Fruit fly (Drosophila melanogaster) whole organism, embryonic: ENCODE data around the gene Invadolysin.
A peak's percentile ranks its signal among the peaks of the same experiment; 100 is the strongest.

Experiments used
- Ada2b ChIP-seq: fragments of 200-800 bp; sonication (Bioruptor generic); IDR thresholded peaks from 2 replicates; pipeline ENCODE4 v1.3.6; 2022; ENCODE audit warnings: missing biosample characterization, missing genetic modification characterization
- CG11398 ChIP-seq: fragments of 200-800 bp; sonication (Bioruptor generic); optimal IDR thresholded peaks from 2 replicates; lab custom pipeline; 2016; ENCODE audit warnings: missing biosample characterization, missing genetic modification characterization
- CG12155 ChIP-seq: fragments of 200-800 bp; sonication (Bioruptor generic); optimal IDR thresholded peaks from 3 replicates; lab custom pipeline; 2016; ENCODE audit warnings: missing biosample characterization, missing genetic modification characterization
- CG13287 ChIP-seq: fragments of 200-800 bp; sonication (Bioruptor generic); IDR thresholded peaks from 2 replicates; pipeline ENCODE4 v1.3.6; 2022; ENCODE audit warnings: missing biosample characterization, missing genetic modification characterization; ENCODE audit not compliant: partially characterized antibody
- CG13424 ChIP-seq: fragments of 200-800 bp; sonication (Bioruptor generic); optimal IDR thresholded peaks from 2 replicates; lab custom pipeline; 2019; ENCODE audit warnings: missing biosample characterization, mild to moderate bottlenecking, missing genetic modification characterization, moderate library complexity
- CG14667 ChIP-seq: fragments of 200-800 bp; sonication (Bioruptor generic); IDR thresholded peaks from 2 replicates; pipeline ENCODE4 v1.3.6; 2022; ENCODE audit warnings: missing biosample characterization, missing genetic modification characterization
- CG1602 ChIP-seq: fragments of 200-800 bp; sonication (Bioruptor generic); optimal IDR thresholded peaks from 3 replicates; lab custom pipeline; 2016; ENCODE audit warnings: missing biosample characterization, missing genetic modification characterization
- CG16863 ChIP-seq: fragments of 200-800 bp; sonication (Bioruptor generic); optimal IDR thresholded peaks from 3 replicates; lab custom pipeline; 2016; ENCODE audit warnings: missing biosample characterization, missing genetic modification characterization
- CG17385 ChIP-seq: fragments of 200-800 bp; sonication (Bioruptor generic); optimal IDR thresholded peaks from 3 replicates; lab custom pipeline; 2018; ENCODE audit warnings: missing biosample characterization, mild to moderate bottlenecking, missing genetic modification characterization
- CG17802 ChIP-seq: fragments of 200-800 bp; sonication (Bioruptor generic); optimal IDR thresholded peaks from 2 replicates; lab custom pipeline; 2018; ENCODE audit warnings: missing biosample characterization, mild to moderate bottlenecking, missing genetic modification characterization, moderate library complexity
- CG18619 ChIP-seq: fragments of 200-800 bp; sonication (Bioruptor generic); optimal IDR thresholded peaks from 3 replicates; lab custom pipeline; 2017; ENCODE audit warnings: missing biosample characterization, mild to moderate bottlenecking, missing genetic modification characterization
- CG31365 ChIP-seq: fragments of 200-800 bp; sonication (Bioruptor generic); optimal IDR thresholded peaks from 2 replicates; lab custom pipeline; 2018; ENCODE audit warnings: missing biosample characterization, mild to moderate bottlenecking, missing genetic modification characterization
- CG34224 ChIP-seq: fragments of 200-800 bp; sonication (Bioruptor generic); IDR thresholded peaks from 3 replicates; pipeline ENCODE4 v1.3.6; 2022; ENCODE audit warnings: missing biosample characterization, missing genetic modification characterization; ENCODE audit not compliant: partially characterized antibody
- CG4360 ChIP-seq: fragments of 200-800 bp; sonication (Bioruptor generic); IDR thresholded peaks from 2 replicates; pipeline ENCODE4 v1.3.6; 2022; ENCODE audit warnings: missing biosample characterization, missing genetic modification characterization
- CG4854 ChIP-seq: fragments of 200-800 bp; sonication (Bioruptor generic); optimal IDR thresholded peaks from 2 replicates; lab custom pipeline; 2016; ENCODE audit warnings: missing biosample characterization, missing genetic modification characterization, inconsistent platforms
- CG5953 ChIP-seq: fragments of 200-800 bp; sonication (Bioruptor generic); IDR thresholded peaks from 2 replicates; pipeline ENCODE4 v1.3.6; 2022; ENCODE audit warnings: missing biosample characterization, missing genetic modification characterization
- CG6791 ChIP-seq: fragments of 200-800 bp; sonication (Bioruptor generic); IDR thresholded peaks from 3 replicates; pipeline ENCODE4 v1.3.6; 2022; ENCODE audit warnings: missing biosample characterization, missing genetic modification characterization; ENCODE audit not compliant: partially characterized antibody
- CG6813 ChIP-seq: fragments of 200-800 bp; sonication (Bioruptor generic); optimal IDR thresholded peaks from 2 replicates; lab custom pipeline; 2017; ENCODE audit warnings: missing biosample characterization, missing genetic modification characterization, mild to moderate bottlenecking, moderate library complexity, missing genetic modification reagents
- CG8478 ChIP-seq: fragments of >200 bp; optimal IDR thresholded peaks from 2 replicates; lab custom pipeline; 2018
- CG9215 ChIP-seq: fragments of 200-800 bp; sonication (Bioruptor generic); IDR thresholded peaks from 2 replicates; pipeline ENCODE4 v1.3.6; 2022; ENCODE audit warnings: missing biosample characterization, missing genetic modification characterization
- CTCF ChIP-seq: fragments of 200-800 bp; sonication (Bioruptor generic); optimal IDR thresholded peaks from 2 replicates; lab custom pipeline; 2017; ENCODE audit warnings: missing biosample characterization, mild to moderate bottlenecking, missing genetic modification characterization, moderate library complexity
- CrebB ChIP-seq: fragments of 200-800 bp; sonication (Bioruptor generic); optimal IDR thresholded peaks from 3 replicates; lab custom pipeline; 2018; ENCODE audit warnings: missing biosample characterization, mild to moderate bottlenecking, missing genetic modification characterization
- Dfd ChIP-seq, 2 experiments: fragments of >200 bp; optimal IDR thresholded peaks; 2 replicates each; lab custom pipeline; 2017; ENCODE audit warnings: missing biosample characterization in 2 of 2, missing genetic modification characterization in 2 of 2
- Dll ChIP-seq: fragments of 200-800 bp; sonication (Bioruptor generic); IDR thresholded peaks from 4 replicates; pipeline ENCODE4 v1.3.6; 2022; ENCODE audit warnings: missing biosample characterization, missing genetic modification characterization; ENCODE audit not compliant: partially characterized antibody
- Eip74EF ChIP-seq, 2 experiments: fragments of 200-800 bp in 1 of 2; fragments of >200 bp in 1 of 2; sonication (Bioruptor generic) in 1 of 2; optimal IDR thresholded peaks; 2 replicates each; lab custom pipeline; 2017 to 2019; ENCODE audit warnings: missing biosample characterization in 2 of 2, missing genetic modification characterization in 2 of 2, mild to moderate bottlenecking in 1 of 2, moderate library complexity in 1 of 2
- Fer2 ChIP-seq: fragments of 200-800 bp; sonication (Bioruptor generic); optimal IDR thresholded peaks from 2 replicates; lab custom pipeline; 2018; ENCODE audit warnings: missing biosample characterization, mild to moderate bottlenecking, missing genetic modification characterization, moderate library complexity
- Hr3 ChIP-seq: fragments of 200-800 bp; sonication (Bioruptor generic); optimal IDR thresholded peaks from 3 replicates; lab custom pipeline; 2016; ENCODE audit warnings: missing biosample characterization, missing genetic modification characterization
- Kr ChIP-seq: fragments of 200-800 bp; sonication (Bioruptor generic); optimal IDR thresholded peaks from 2 replicates; lab custom pipeline; 2017; ENCODE audit warnings: missing biosample characterization, mild to moderate bottlenecking, missing genetic modification characterization
- Lhr ChIP-seq: fragments of 200-800 bp; sonication (Bioruptor generic); optimal IDR thresholded peaks from 3 replicates; lab custom pipeline; 2017; ENCODE audit warnings: mild to moderate bottlenecking, missing biosample characterization, missing genetic modification reagents, missing genetic modification characterization
- PHDP ChIP-seq: fragments of 200-800 bp; sonication (Bioruptor generic); optimal IDR thresholded peaks from 3 replicates; lab custom pipeline; 2018; ENCODE audit warnings: missing biosample characterization, mild to moderate bottlenecking, missing genetic modification characterization, moderate library complexity
- Rx ChIP-seq: fragments of 200-800 bp; sonication (Bioruptor generic); IDR thresholded peaks from 2 replicates; pipeline ENCODE4 v1.3.6; 2022; ENCODE audit warnings: missing biosample characterization, missing genetic modification characterization
- crp ChIP-seq, 2 experiments: fragments of 200-800 bp; sonication (Bioruptor generic); optimal IDR thresholded peaks; 2 replicates in 1 of 2; 3 replicates in 1 of 2; lab custom pipeline; 2017; ENCODE audit warnings: missing biosample characterization in 2 of 2, missing genetic modification characterization in 2 of 2, mild to moderate bottlenecking in 1 of 2, moderate library complexity in 1 of 2
- disco-r ChIP-seq: fragments of 200-800 bp; sonication (Bioruptor generic); optimal IDR thresholded peaks from 2 replicates; lab custom pipeline; 2016; ENCODE audit warnings: missing biosample characterization, missing genetic modification characterization
- inv ChIP-seq: fragments of 200-800 bp; sonication (Bioruptor generic); IDR thresholded peaks from 2 replicates; pipeline ENCODE4 v1.3.6; 2022; ENCODE audit warnings: missing biosample characterization, missing genetic modification characterization; ENCODE audit not compliant: partially characterized antibody
- kah ChIP-seq: fragments of 200-800 bp; sonication (Bioruptor generic); optimal IDR thresholded peaks from 2 replicates; lab custom pipeline; 2018; ENCODE audit warnings: missing biosample characterization, mild to moderate bottlenecking, missing genetic modification characterization
- lbe ChIP-seq: fragments of 200-800 bp; sonication (Bioruptor generic); optimal IDR thresholded peaks from 2 replicates; lab custom pipeline; 2016; ENCODE audit warnings: missing biosample characterization, mild to moderate bottlenecking, missing genetic modification characterization
- mirr ChIP-seq: fragments of 200-800 bp; sonication (Bioruptor generic); optimal IDR thresholded peaks from 3 replicates; lab custom pipeline; 2018; ENCODE audit warnings: missing biosample characterization, mild to moderate bottlenecking, missing genetic modification characterization
- odd ChIP-seq: fragments of 200-800 bp; sonication (Bioruptor generic); optimal IDR thresholded peaks from 2 replicates; lab custom pipeline; 2017; ENCODE audit warnings: missing biosample characterization, mild to moderate bottlenecking, missing genetic modification characterization
- onecut ChIP-seq: fragments of 200-800 bp; sonication (Bioruptor generic); IDR thresholded peaks from 2 replicates; pipeline ENCODE4 v1.3.6; 2022; ENCODE audit warnings: missing biosample characterization, missing genetic modification characterization
- pnt ChIP-seq: fragments of 200-800 bp; sonication (Bioruptor generic); optimal IDR thresholded peaks from 3 replicates; lab custom pipeline; 2016; ENCODE audit warnings: missing biosample characterization, missing genetic modification characterization
- pzg ChIP-seq: fragments of 200-800 bp; sonication (Bioruptor generic); optimal IDR thresholded peaks from 3 replicates; lab custom pipeline; 2018; ENCODE audit warnings: missing biosample characterization, mild to moderate bottlenecking, missing genetic modification characterization, moderate library complexity
- run ChIP-seq: fragments of 200-800 bp; sonication (Bioruptor generic); optimal IDR thresholded peaks from 3 replicates; lab custom pipeline; 2018; ENCODE audit warnings: missing biosample characterization, mild to moderate bottlenecking, missing genetic modification characterization
- salm ChIP-seq: fragments of 200-800 bp; sonication (Bioruptor generic); optimal IDR thresholded peaks from 2 replicates; lab custom pipeline; 2018; ENCODE audit warnings: missing biosample characterization, mild to moderate bottlenecking, missing genetic modification characterization
- sens-2 ChIP-seq: fragments of 200-800 bp; sonication (Bioruptor generic); IDR thresholded peaks from 2 replicates; pipeline ENCODE4 v1.3.6; 2022; ENCODE audit warnings: missing biosample characterization, missing genetic modification characterization
- slp2 ChIP-seq: fragments of 200-800 bp; sonication (Bioruptor generic); optimal IDR thresholded peaks from 2 replicates; lab custom pipeline; 2016; ENCODE audit warnings: missing biosample characterization, missing genetic modification characterization
- sob ChIP-seq: fragments of 200-800 bp; sonication (Bioruptor generic); IDR thresholded peaks from 2 replicates; pipeline ENCODE4 v1.3.6; 2022; ENCODE audit warnings: missing biosample characterization, missing genetic modification characterization
- sr ChIP-seq: fragments of 200-800 bp; sonication (Bioruptor generic); IDR thresholded peaks from 3 replicates; pipeline ENCODE4 v1.3.6; 2022; ENCODE audit warnings: missing biosample characterization, missing genetic modification characterization
- stwl ChIP-seq: fragments of 200-800 bp; sonication (Bioruptor generic); optimal IDR thresholded peaks from 3 replicates; lab custom pipeline; 2018; ENCODE audit warnings: missing biosample characterization, mild to moderate bottlenecking, missing genetic modification characterization, moderate library complexity
- wdn ChIP-seq: fragments of 200-800 bp; sonication (Bioruptor generic); IDR thresholded peaks from 2 replicates; pipeline ENCODE4 v1.3.6; 2022; ENCODE audit warnings: missing biosample characterization, missing genetic modification characterization
- zfh1 ChIP-seq: fragments of 200-800 bp; sonication (Bioruptor generic); IDR thresholded peaks from 3 replicates; pipeline ENCODE4 v1.3.6; 2022; ENCODE audit warnings: missing biosample characterization, missing genetic modification characterization

Gene Invadolysin

DNA sequence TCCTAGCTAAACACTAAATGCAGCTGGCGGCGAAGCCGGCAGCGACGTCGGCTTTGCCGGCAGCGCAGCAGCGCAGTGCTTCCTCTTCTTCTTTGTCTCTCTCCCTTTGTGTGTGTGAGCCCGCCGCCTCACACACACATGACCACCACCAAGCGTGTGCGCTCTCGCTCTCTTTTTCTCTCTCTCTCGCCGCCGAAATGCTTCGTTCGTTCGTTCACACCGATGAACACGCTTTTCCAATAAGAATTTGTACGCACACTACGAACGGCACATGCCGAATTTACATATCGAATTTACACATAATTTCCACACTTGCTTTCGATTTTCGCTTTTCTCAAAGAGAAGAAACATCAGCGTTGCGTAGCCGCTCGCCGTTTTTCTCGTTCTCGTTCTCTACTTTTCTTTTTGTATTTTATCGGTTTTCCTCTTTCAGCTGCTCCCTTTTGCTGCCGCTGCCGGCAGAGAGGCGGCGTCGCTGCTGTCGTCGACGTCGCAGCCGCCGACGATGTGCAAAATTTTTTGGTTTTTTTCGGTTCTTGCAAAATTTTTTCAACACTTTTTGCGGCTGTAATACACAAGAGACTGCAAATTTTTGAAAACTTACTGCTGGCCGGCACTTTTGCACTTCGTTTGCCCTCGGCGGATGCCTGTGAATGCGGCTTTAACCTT, 35.1 kb upstream of the Invadolysin start (continued):
- TF ChIP-seq CG9215 (GFP tag; lab: Robert Waterston, UW): no peak
- no peak for TF ChIP-seq CG18619 (GFP tag; lab: Kevin White, UChicago)
- no peak for TF ChIP-seq sob (GFP tag; lab: Robert Waterston, UW)
- TF ChIP-seq CrebB (tag; lab: Kevin White, UChicago): no peak
- no peak for TF ChIP-seq CG1602 (GFP tag; lab: Kevin White, UChicago)
- TF ChIP-seq CG13424 (tag; lab: Kevin White, UChicago): peak; percentile 2
- TF ChIP-seq Kr: no peak
- no peak for TF ChIP-seq mirr (GFP tag; lab: Kevin White, UChicago)
- TF ChIP-seq sens-2 (GFP tag; lab: Robert Waterston, UW): no peak
- peak; percentile 98 for TF ChIP-seq CG17385 (GFP tag; lab: Kevin White, UChicago)
- TF ChIP-seq stwl (tag; lab: Kevin White, UChicago): no peak
- TF ChIP-seq sr (GFP tag; lab: Robert Waterston, UW): no peak; the same call in 2 of the 3 replicates
- TF ChIP-seq CG11398: no peak
- TF ChIP-seq Ada2b (GFP tag; lab: Robert Waterston, UW): 0 out of 2 replicates have a peak, but pooled peaks have one; percentile 5
- no peak; the same call in 1 of the 2 replicates for TF ChIP-seq CG4360 (GFP tag; lab: Robert Waterston, UW)
- TF ChIP-seq lbe (GFP tag; lab: Kevin White, UChicago): no peak
- peak; percentile 60 for TF ChIP-seq CG13287 (GFP tag; lab: Robert Waterston, UW)
- no peak for TF ChIP-seq run (tag; lab: Kevin White, UChicago)
- TF ChIP-seq crp (GFP tag; optimal IDR thresholded peaks at IDR 0.05; lab: Kevin White, UChicago): no peak
- no peak for TF ChIP-seq CG17802 (tag; lab: Kevin White, UChicago)
- TF ChIP-seq odd (GFP tag; lab: Kevin White, UChicago): no peak
- TF ChIP-seq Dfd (GFP tag; optimal IDR thresholded peaks at IDR 0.05; lab: Kevin White, UChicago): no peak
- TF ChIP-seq Hr3: no peak
- TF ChIP-seq inv: no peak
- TF ChIP-seq CG12155 (GFP tag; lab: Kevin White, UChicago): no peak
- no peak for TF ChIP-seq slp2 (GFP tag; lab: Kevin White, UChicago)
- TF ChIP-seq CG8478 (lab: Kevin White, UChicago): peak; percentile 53
- TF ChIP-seq kah (GFP tag; lab: Kevin White, UChicago): peak; percentile 45
- TF ChIP-seq onecut (GFP tag; lab: Robert Waterston, UW): peak; percentile 56; the same call in 1 of the 2 replicates
- TF ChIP-seq CG4854: no peak
- TF ChIP-seq Lhr (GFP tag; lab: Kevin White, UChicago): no peak
- no peak for TF ChIP-seq PHDP (tag; lab: Kevin White, UChicago)
- no peak for TF ChIP-seq CG31365
- no peak for TF ChIP-seq CG6791 (GFP tag; lab: Robert Waterston, UW)
- TF ChIP-seq CTCF (GFP tag; lab: Kevin White, UChicago): no peak
- TF ChIP-seq pzg (GFP tag; lab: Kevin White, UChicago): no peak
- peak; percentile 53; the same call in 2 of the 4 replicates for TF ChIP-seq Dll (GFP tag; lab: Robert Waterston, UW)
- no peak for TF ChIP-seq Fer2 (tag; lab: Kevin White, UChicago)
- TF ChIP-seq CG6813 (GFP tag; lab: Kevin White, UChicago): no peak
- TF ChIP-seq Rx (GFP tag; lab: Robert Waterston, UW): no peak
- no peak for TF ChIP-seq CG14667 (GFP tag; lab: Robert Waterston, UW)
- no peak for TF ChIP-seq Eip74EF (GFP tag; optimal IDR thresholded peaks at IDR 0.05; lab: Kevin White, UChicago)
- no peak for TF ChIP-seq pnt (GFP tag; lab: Kevin White, UChicago)
- no peak for TF ChIP-seq CG5953 (GFP tag; lab: Robert Waterston, UW)
- no peak for TF ChIP-seq disco-r (GFP tag; lab: Kevin White, UChicago)
- no peak for TF ChIP-seq zfh1
- TF ChIP-seq CG16863 (GFP tag; lab: Kevin White, UChicago): no peak
- 0 out of 2 replicates have a peak, but pooled peaks have one; percentile 15 for TF ChIP-seq wdn (GFP tag; lab: Robert Waterston, UW)
- TF ChIP-seq salm (tag; lab: Kevin White, UChicago): no peak
- TF ChIP-seq CG34224 (GFP tag; lab: Robert Waterston, UW): peak; percentile 54; the same call in 1 of the 3 replicates
